Worm (Caenorhabditis elegans) whole organism, young adult: ENCODE results near the gene fbxb-14.
A peak's percentile ranks its signal among the peaks of the same experiment; 100 is the strongest.

ENCODE experiments used
- B0336.3 ChIP-seq: fragments of 200-800 bp; sonication (Bioruptor generic); IDR thresholded peaks from 2 replicates; pipeline ENCODE4 v1.3.6; 2022; ENCODE audit warnings: missing genetic modification characterization, missing compliant biosample characterization
- F37B4.10 ChIP-seq: fragments of 200-800 bp; sonication (Bioruptor generic); IDR thresholded peaks from 2 replicates; pipeline ENCODE4 v1.3.6; 2022; ENCODE audit warnings: missing genetic modification characterization, missing compliant biosample characterization
- F49E8.2 ChIP-seq: sonication (generic microtip); optimal IDR thresholded peaks from 3 replicates; lab custom pipeline; 2017; ENCODE audit warnings: missing genetic modification characterization, mild to moderate bottlenecking, missing compliant biosample characterization, antibody characterized with exemption, moderate library complexity; ENCODE audit not compliant: insufficient read depth
- T07F8.4 ChIP-seq: sonication (generic microtip); optimal IDR thresholded peaks from 2 replicates; lab custom pipeline; 2016; ENCODE audit warnings: mild to moderate bottlenecking, missing genetic modification characterization, moderate library complexity, missing compliant biosample characterization
- Y53F4B.3 ChIP-seq: fragments of 200-800 bp; sonication (Bioruptor generic); IDR thresholded peaks from 2 replicates; pipeline ENCODE4 v1.3.6; 2022; ENCODE audit warnings: missing genetic modification reagents, missing genetic modification characterization, missing compliant biosample characterization
- Y67H2A.10 ChIP-seq: fragments of 200-800 bp; sonication (Bioruptor generic); conservative IDR thresholded peaks from 2 replicates; pipeline ENCODE4 v1.3.6; 2022; ENCODE audit warnings: missing genetic modification reagents, missing genetic modification characterization, missing compliant biosample characterization
- Y95B8A.8 ChIP-seq: fragments of 200-800 bp; sonication (Bioruptor generic); IDR thresholded peaks from 2 replicates; pipeline ENCODE4 v1.3.6; 2022; ENCODE audit warnings: missing genetic modification reagents, missing genetic modification characterization, missing compliant biosample characterization
- ZK185.1 ChIP-seq: sonication (generic microtip); optimal IDR thresholded peaks from 2 replicates; lab custom pipeline; 2016; ENCODE audit warnings: mild to moderate bottlenecking, missing genetic modification characterization, missing compliant biosample characterization; ENCODE audit not compliant: poor library complexity, severe bottlenecking
- akir-1 ChIP-seq: fragments of 200-800 bp; sonication (Bioruptor generic); optimal IDR thresholded peaks from 2 replicates; lab custom pipeline; 2018; ENCODE audit warnings: mild to moderate bottlenecking, missing genetic modification characterization, moderate library complexity, missing compliant biosample characterization
- ama-1 ChIP-seq, 3 experiments: fragments of 150-350 bp in 1 of 3; sonication (generic microtip) in 2 of 3; optimal IDR thresholded peaks; 2 replicates each; lab custom pipeline; 2014 to 2018; ENCODE audit warnings: missing biosample characterization in 2 of 3, missing genetic modification characterization in 2 of 3, missing genetic modification reagents in 2 of 3
- aptf-2 ChIP-seq: fragments of 200-800 bp; sonication (Bioruptor generic); conservative IDR thresholded peaks from 2 replicates; pipeline ENCODE4 v1.3.6; 2022; ENCODE audit warnings: missing genetic modification reagents, missing genetic modification characterization, missing compliant biosample characterization
- atf-7 ChIP-seq: sonication (generic microtip); optimal IDR thresholded peaks from 2 replicates; lab custom pipeline; 2017; ENCODE audit warnings: mild to moderate bottlenecking, missing genetic modification characterization, missing compliant biosample characterization
- attf-3 ChIP-seq: fragments of 200-800 bp; sonication (Bioruptor generic); conservative IDR thresholded peaks from 2 replicates; pipeline ENCODE4 v1.3.6; 2022; ENCODE audit warnings: missing genetic modification reagents, missing genetic modification characterization, missing compliant biosample characterization
- attf-6 ChIP-seq: fragments of 200-800 bp; sonication (Bioruptor generic); IDR thresholded peaks from 2 replicates; pipeline ENCODE4 v1.3.6; 2022; ENCODE audit warnings: missing genetic modification reagents, missing genetic modification characterization, missing compliant biosample characterization
- bed-2 ChIP-seq: fragments of 200-800 bp; sonication (Bioruptor generic); IDR thresholded peaks from 2 replicates; pipeline ENCODE4 v1.3.6; 2022; ENCODE audit warnings: missing genetic modification reagents, missing genetic modification characterization, missing compliant biosample characterization
- die-1 ChIP-seq: sonication (generic microtip); optimal IDR thresholded peaks from 2 replicates; lab custom pipeline; 2016; ENCODE audit warnings: missing genotype, mild to moderate bottlenecking, missing genetic modification characterization, missing compliant biosample characterization
- dpl-1 ChIP-seq: fragments of 150-350 bp; optimal IDR thresholded peaks from 2 replicates; lab custom pipeline; 2014; ENCODE audit warnings: missing biosample characterization, missing genetic modification reagents, missing genetic modification characterization
- efl-1 ChIP-seq: fragments of 150-350 bp; optimal IDR thresholded peaks from 2 replicates; lab custom pipeline; 2014; ENCODE audit warnings: missing biosample characterization, missing genetic modification reagents, missing genetic modification characterization
- ekl-4 ChIP-seq: fragments of 200-800 bp; sonication (Bioruptor generic); IDR thresholded peaks from 2 replicates; pipeline ENCODE4 v1.3.6; 2022; ENCODE audit warnings: missing genetic modification reagents, missing genetic modification characterization, missing compliant biosample characterization
- him-1 ChIP-seq: sonication (generic microtip); optimal IDR thresholded peaks from 2 replicates; lab custom pipeline; 2016; ENCODE audit warnings: missing genotype, missing genetic modification reagents, missing genetic modification characterization, missing compliant biosample characterization
- hrde-1 ChIP-seq: sonication (generic microtip); optimal IDR thresholded peaks from 2 replicates; lab custom pipeline; 2016; ENCODE audit warnings: missing genetic modification characterization, mild to moderate bottlenecking, missing compliant biosample characterization, moderate library complexity, missing genotype, missing genetic modification reagents, borderline replicate concordance
- lin-26 ChIP-seq: fragments of 200-800 bp; sonication (Bioruptor generic); IDR thresholded peaks from 2 replicates; pipeline ENCODE4 v1.3.6; 2022; ENCODE audit warnings: missing genetic modification reagents, missing genetic modification characterization, missing compliant biosample characterization
- madf-10 ChIP-seq: sonication (generic microtip); optimal IDR thresholded peaks from 2 replicates; lab custom pipeline; 2016; ENCODE audit warnings: mild to moderate bottlenecking, missing genetic modification characterization, missing compliant biosample characterization
- madf-6 ChIP-seq: fragments of 200-800 bp; sonication (Bioruptor generic); IDR thresholded peaks from 2 replicates; pipeline ENCODE4 v1.3.6; 2022; ENCODE audit warnings: missing genetic modification reagents, missing genetic modification characterization, missing compliant biosample characterization
- madf-8 ChIP-seq: fragments of 200-800 bp; sonication (Bioruptor generic); conservative IDR thresholded peaks from 2 replicates; pipeline ENCODE4 v1.3.6; 2022; ENCODE audit warnings: missing genetic modification reagents, missing genetic modification characterization, missing compliant biosample characterization
- nfya-1 ChIP-seq: sonication (generic microtip); optimal IDR thresholded peaks from 2 replicates; lab custom pipeline; 2017; ENCODE audit warnings: antibody characterized with exemption, missing compliant biosample characterization, missing genetic modification characterization, borderline replicate concordance; ENCODE audit not compliant: insufficient read depth
- nhr-120 ChIP-seq: fragments of 200-800 bp; sonication (Bioruptor generic); IDR thresholded peaks from 2 replicates; pipeline ENCODE4 v1.3.6; 2022; ENCODE audit warnings: missing genetic modification characterization, missing compliant biosample characterization
- nhr-90 ChIP-seq: sonication (generic microtip); optimal IDR thresholded peaks from 2 replicates; lab custom pipeline; 2016; ENCODE audit warnings: missing genotype, mild to moderate bottlenecking, missing genetic modification characterization, missing compliant biosample characterization
- rec-8 ChIP-seq, 2 experiments: sonication (generic microtip); optimal IDR thresholded peaks; 2 replicates each; lab custom pipeline; 2016; ENCODE audit warnings: mild to moderate bottlenecking in 2 of 2, missing genetic modification characterization in 2 of 2, missing genetic modification reagents in 2 of 2, missing genotype in 2 of 2, missing biosample characterization in 1 of 2, missing compliant biosample characterization in 1 of 2, moderate library complexity in 1 of 2
- snpc-1.3 ChIP-seq: sonication (generic microtip); optimal IDR thresholded peaks from 2 replicates; lab custom pipeline; 2017; ENCODE audit warnings: missing genetic modification characterization, mild to moderate bottlenecking, missing compliant biosample characterization, antibody characterized with exemption, moderate library complexity, missing genotype, missing genetic modification reagents; ENCODE audit not compliant: insufficient read depth
- snpc-3.4 ChIP-seq: sonication (generic microtip); optimal IDR thresholded peaks from 2 replicates; lab custom pipeline; 2017; ENCODE audit warnings: missing genetic modification characterization, mild to moderate bottlenecking, missing compliant biosample characterization, antibody characterized with exemption, moderate library complexity, missing genotype, missing genetic modification reagents
- somi-1 ChIP-seq: fragments of 200-800 bp; sonication (Bioruptor generic); optimal IDR thresholded peaks from 2 replicates; lab custom pipeline; 2018; ENCODE audit warnings: mild to moderate bottlenecking, missing genetic modification characterization, missing compliant biosample characterization
- zfh-2 ChIP-seq: fragments of 200-800 bp; sonication (Bioruptor generic); conservative IDR thresholded peaks from 2 replicates; pipeline ENCODE4 v1.3.6; 2022; ENCODE audit warnings: missing genetic modification reagents, missing genetic modification characterization, missing compliant biosample characterization
- ztf-18 ChIP-seq: sonication (generic microtip); optimal IDR thresholded peaks from 2 replicates; lab custom pipeline; 2016; ENCODE audit warnings: missing genotype, mild to moderate bottlenecking, missing genetic modification characterization, missing compliant biosample characterization

Gene fbxb-14

DNA sequence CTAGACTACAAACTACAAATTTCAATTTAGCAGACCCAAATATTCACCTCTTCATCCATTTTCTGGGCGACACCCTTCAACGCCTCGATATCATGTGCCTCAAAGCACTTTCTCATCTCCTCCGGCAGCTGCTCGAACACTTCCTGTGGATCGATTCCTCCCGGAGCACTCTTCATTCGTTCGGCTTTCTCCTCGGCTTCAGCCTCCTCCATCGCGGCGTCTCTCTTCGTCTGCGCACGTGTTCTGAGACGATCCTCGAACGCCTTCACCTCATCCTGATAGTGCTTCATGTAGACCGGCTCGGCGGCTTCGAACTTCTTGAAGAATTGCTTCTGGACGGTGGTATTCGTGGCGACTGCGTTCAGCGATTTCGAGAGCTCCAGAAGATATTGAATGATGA lies 3.7 kb downstream of the fbxb-14 start:
- TF ChIP-seq F49E8.2 (tag; lab: Kevin White, UChicago) (no peak), ZK185.1 (tag; lab: Kevin White, UChicago) (no peak), zfh-2 (GFP tag; lab: Robert Waterston, UW) (peak; percentile 33; the same call in 1 of the 2 replicates), nhr-90 (tag; lab: Kevin White, UChicago) (no peak), efl-1 (no peak), die-1 (tag; lab: Kevin White, UChicago) (no peak), madf-8 (GFP tag; lab: Robert Waterston, UW) (no peak), lin-26 (GFP tag; lab: Robert Waterston, UW) (0 out of 2 replicates have a peak, but pooled peaks have one; percentile 3), Y53F4B.3 (GFP tag; lab: Robert Waterston, UW) (no peak), ztf-18 (tag; lab: Kevin White, UChicago) (no peak), Y95B8A.8 (GFP tag; lab: Robert Waterston, UW) (no peak), nfya-1 (tag; lab: Kevin White, UChicago) (no peak)

DNA sequence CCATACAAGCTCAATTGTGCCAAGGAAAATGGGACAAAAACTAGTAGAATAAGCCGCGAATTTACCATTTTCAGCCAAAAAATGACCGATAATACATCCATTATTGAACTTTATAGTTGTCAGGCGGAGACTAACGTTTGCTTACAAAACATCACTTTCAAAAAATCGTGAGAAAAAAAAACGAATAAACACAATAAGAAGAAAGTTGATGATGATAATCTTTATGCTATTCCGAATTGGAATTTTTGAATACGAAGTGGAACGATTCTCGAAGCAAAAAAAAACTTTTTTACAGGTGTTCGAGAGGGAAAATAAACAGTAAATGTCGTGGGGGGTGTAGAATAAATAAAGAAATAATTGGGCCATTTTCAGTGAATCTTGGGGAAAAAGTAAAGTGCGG lies 4.9 kb downstream of the fbxb-14 start, which contains the start of gene W08F4.7:
TSS of gene W08F4.7 (minus strand) at position 101 of the 400 bp plus-strand sequence.
- 0 out of 2 replicates have a peak, but pooled peaks have one; percentile 1 for TF ChIP-seq madf-6 (GFP tag; lab: Robert Waterston, UW)
- peak; percentile 30 for TF ChIP-seq snpc-3.4 (tag; lab: Kevin White, UChicago)
- TF ChIP-seq bed-2 = no peak
- TF ChIP-seq snpc-1.3 (tag; lab: Kevin White, UChicago) = peak; percentile 48
- no peak for TF ChIP-seq akir-1 (GFP tag; lab: Kevin White, UChicago)
- no peak for TF ChIP-seq dpl-1
- no peak for TF ChIP-seq aptf-2
- TF ChIP-seq atf-7 (tag; lab: Kevin White, UChicago) = no peak
- TF ChIP-seq B0336.3 (GFP tag; lab: Robert Waterston, UW) = peak; percentile 26; the same call in 1 of the 2 replicates
- TF ChIP-seq ama-1 (optimal IDR thresholded peaks at IDR 0.05; lab: Kevin White, UChicago) = no peak
- peak in 1 of 2 experiments; percentile 38 for TF ChIP-seq ama-1 (GFP tag; optimal IDR thresholded peaks at IDR 0.05; lab: Kevin White, UChicago)
- TF ChIP-seq attf-6 (GFP tag; lab: Robert Waterston, UW) = no peak
- 0 out of 2 replicates have a peak, but pooled peaks have one; percentile 12 for TF ChIP-seq ekl-4
- TF ChIP-seq attf-3 (GFP tag; lab: Robert Waterston, UW) = no peak
- TF ChIP-seq hrde-1 = peak; percentile 42

DNA sequence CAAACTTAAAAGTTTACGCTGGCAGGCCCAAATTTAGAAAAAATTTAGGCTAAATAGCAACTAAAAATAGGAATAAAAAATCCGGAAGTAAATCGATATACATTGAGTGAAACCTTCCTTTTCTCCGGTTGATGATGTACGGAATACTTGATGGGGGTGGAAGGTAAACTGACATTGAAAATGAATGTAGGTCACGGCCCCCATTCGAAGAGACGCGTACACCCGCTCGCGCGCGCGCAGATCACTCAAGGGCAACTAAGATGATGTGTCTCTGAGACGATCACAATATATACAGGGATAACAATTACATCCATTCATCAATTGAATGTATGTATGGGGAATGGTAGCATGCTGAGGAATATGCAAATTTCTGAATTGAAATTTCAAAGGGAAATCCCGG lies 8.5 kb downstream of the fbxb-14 start:
- TF ChIP-seq madf-10 (tag; lab: Kevin White, UChicago) (no peak), rec-8 (tag; optimal IDR thresholded peaks at IDR 0.05; lab: Kevin White, UChicago) (no peak), him-1 (tag; lab: Kevin White, UChicago) (no peak), Y53F4B.3 (GFP tag; lab: Robert Waterston, UW) (no peak), somi-1 (GFP tag; lab: Kevin White, UChicago) (no peak), F37B4.10 (no peak), Y67H2A.10 (GFP tag; lab: Robert Waterston, UW) (no peak), nhr-120 (no peak), T07F8.4 (no peak)
